Fruit fly (Drosophila melanogaster) whole organism, adult: Measurements from ENCODE around the gene Usp14.

Source experiments
- CG11617 ChIP-seq: fragments of 200-800 bp; sonication (Bioruptor generic); optimal IDR thresholded peaks from 2 replicates; lab custom pipeline; 2017; ENCODE audit warnings: mild to moderate bottlenecking, missing biosample characterization, missing genetic modification reagents, missing genetic modification characterization
- CG12768 ChIP-seq: fragments of 200-800 bp; sonication (Bioruptor generic); optimal IDR thresholded peaks from 2 replicates; lab custom pipeline; 2017; ENCODE audit warnings: missing biosample characterization, missing genetic modification characterization, mild to moderate bottlenecking, moderate library complexity, missing genetic modification reagents
- CG14711 ChIP-seq: fragments of 200-800 bp; sonication (Bioruptor generic); optimal IDR thresholded peaks from 2 replicates; lab custom pipeline; 2018; ENCODE audit warnings: missing biosample characterization, mild to moderate bottlenecking, missing genetic modification characterization, moderate library complexity
- CG1620 ChIP-seq: fragments of 200-800 bp; sonication (Bioruptor generic); optimal IDR thresholded peaks from 2 replicates; lab custom pipeline; 2016; ENCODE audit warnings: missing biosample characterization, missing genetic modification characterization
- CG33017 ChIP-seq: fragments of 200-800 bp; sonication (Bioruptor generic); optimal IDR thresholded peaks from 2 replicates; lab custom pipeline; 2018; ENCODE audit warnings: missing biosample characterization, mild to moderate bottlenecking, missing genetic modification characterization, moderate library complexity
- CG5204 ChIP-seq: fragments of 200-800 bp; sonication (Bioruptor generic); optimal IDR thresholded peaks from 2 replicates; lab custom pipeline; 2016; ENCODE audit warnings: missing biosample characterization, missing genetic modification characterization
- CG7045 ChIP-seq: fragments of 200-800 bp; sonication (Bioruptor generic); optimal IDR thresholded peaks from 2 replicates; lab custom pipeline; 2017; ENCODE audit warnings: missing biosample characterization, mild to moderate bottlenecking, missing genetic modification characterization
- CG7101 ChIP-seq: fragments of 200-800 bp; sonication (Bioruptor generic); optimal IDR thresholded peaks from 2 replicates; lab custom pipeline; 2018; ENCODE audit warnings: missing biosample characterization, mild to moderate bottlenecking, missing genetic modification characterization, moderate library complexity
- Clk ChIP-seq: fragments of 200-800 bp; sonication (Bioruptor generic); optimal IDR thresholded peaks from 2 replicates; lab custom pipeline; 2017; ENCODE audit warnings: missing biosample characterization, missing genetic modification characterization
- Crg-1 ChIP-seq: fragments of 200-800 bp; sonication (Bioruptor generic); optimal IDR thresholded peaks from 2 replicates; lab custom pipeline; 2016; ENCODE audit warnings: missing biosample characterization, missing genetic modification characterization
- Hr96 ChIP-seq: fragments of 200-800 bp; sonication (Bioruptor generic); optimal IDR thresholded peaks from 2 replicates; lab custom pipeline; 2016; ENCODE audit warnings: missing biosample characterization, missing genetic modification characterization
- Mnt ChIP-seq: fragments of 200-800 bp; sonication (Bioruptor generic); optimal IDR thresholded peaks from 2 replicates; lab custom pipeline; 2016; ENCODE audit warnings: missing biosample characterization, mild to moderate bottlenecking, missing genetic modification characterization
- bab1 ChIP-seq: fragments of 200-800 bp; sonication (Bioruptor generic); optimal IDR thresholded peaks from 3 replicates; lab custom pipeline; 2019; ENCODE audit warnings: missing biosample characterization, mild to moderate bottlenecking, missing genetic modification characterization, moderate library complexity
- cic ChIP-seq: fragments of 200-800 bp; sonication (Bioruptor generic); optimal IDR thresholded peaks from 2 replicates; lab custom pipeline; 2017; ENCODE audit warnings: missing biosample characterization, mild to moderate bottlenecking, missing genetic modification characterization, moderate library complexity
- cnc ChIP-seq, 2 experiments: fragments of >200 bp; optimal IDR thresholded peaks; 2 replicates each; lab custom pipeline; 2017
- kay ChIP-seq: fragments of 200-800 bp; sonication (Bioruptor generic); peaks from one replicate; lab custom pipeline; 2016; ENCODE audit warnings: missing biosample characterization, missing genetic modification characterization, borderline replicate concordance
- ovo ChIP-seq: fragments of 200-800 bp; sonication (Bioruptor generic); optimal IDR thresholded peaks from 2 replicates; lab custom pipeline; 2016; ENCODE audit warnings: missing biosample characterization, missing genetic modification characterization
- pad ChIP-seq: fragments of 200-800 bp; sonication (Bioruptor generic); optimal IDR thresholded peaks from 3 replicates; lab custom pipeline; 2017; ENCODE audit warnings: missing biosample characterization, missing genetic modification characterization, mild to moderate bottlenecking, moderate library complexity, missing genetic modification reagents
- tj ChIP-seq: fragments of 200-800 bp; sonication (Bioruptor generic); optimal IDR thresholded peaks from 3 replicates; lab custom pipeline; 2017; ENCODE audit warnings: missing biosample characterization, mild to moderate bottlenecking, missing genetic modification characterization, moderate library complexity
- toe ChIP-seq: fragments of 200-800 bp; sonication (Bioruptor generic); optimal IDR thresholded peaks from 2 replicates; lab custom pipeline; 2016; ENCODE audit warnings: missing biosample characterization, missing genetic modification characterization

Usp14 gene

DNA sequence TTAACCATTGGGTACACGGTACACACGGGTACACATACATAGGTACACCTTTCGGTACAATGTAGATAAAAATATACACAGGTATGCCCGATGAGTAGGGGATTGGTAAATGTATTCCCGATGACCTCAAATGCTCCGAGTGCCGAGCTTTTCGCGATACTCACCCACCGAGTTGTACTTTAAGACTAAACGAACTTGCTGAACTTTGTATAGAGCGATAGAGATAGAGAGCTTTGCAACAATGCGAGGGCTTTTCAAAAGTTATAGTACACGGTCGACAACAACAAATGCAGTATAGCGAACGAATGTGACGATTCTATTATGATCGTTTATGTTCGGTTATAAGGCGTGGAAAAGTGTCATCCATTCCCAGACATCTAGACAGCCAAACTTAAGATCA lies 7.4 kb upstream of the Usp14 start:
- no peak for TF ChIP-seq Clk
- TF ChIP-seq ovo (GFP tag; lab: Kevin White, UChicago) = peak; percentile 48
- TF ChIP-seq CG14711 (tag; lab: Kevin White, UChicago) = peak; percentile 17
- TF ChIP-seq CG7101 = peak; percentile 25
- TF ChIP-seq CG11617 (GFP tag; lab: Kevin White, UChicago) = peak; percentile 36
- TF ChIP-seq Mnt (GFP tag; lab: Kevin White, UChicago) = peak; percentile 47
- no peak for TF ChIP-seq Crg-1 (GFP tag; lab: Kevin White, UChicago)
- TF ChIP-seq kay (GFP tag; lab: Kevin White, UChicago) = peak; percentile 99
- TF ChIP-seq pad = no peak
- peak; percentile 45 for TF ChIP-seq tj (GFP tag; lab: Kevin White, UChicago)
- no peak for TF ChIP-seq Hr96 (GFP tag; lab: Kevin White, UChicago)
- no peak for TF ChIP-seq CG7045 (GFP tag; lab: Kevin White, UChicago)
- peak; percentile 47 for TF ChIP-seq toe
- TF ChIP-seq cnc (optimal IDR thresholded peaks at IDR 0.05; lab: Kevin White, UChicago) = no peak
- peak; percentile 97 for TF ChIP-seq CG12768
- TF ChIP-seq cic (GFP tag; lab: Kevin White, UChicago) = peak; percentile 90
- TF ChIP-seq CG1620 = no peak
- peak; percentile 70 for TF ChIP-seq bab1
- no peak for TF ChIP-seq CG5204
- TF ChIP-seq CG33017 (tag; lab: Kevin White, UChicago) = peak; percentile 82

DNA sequence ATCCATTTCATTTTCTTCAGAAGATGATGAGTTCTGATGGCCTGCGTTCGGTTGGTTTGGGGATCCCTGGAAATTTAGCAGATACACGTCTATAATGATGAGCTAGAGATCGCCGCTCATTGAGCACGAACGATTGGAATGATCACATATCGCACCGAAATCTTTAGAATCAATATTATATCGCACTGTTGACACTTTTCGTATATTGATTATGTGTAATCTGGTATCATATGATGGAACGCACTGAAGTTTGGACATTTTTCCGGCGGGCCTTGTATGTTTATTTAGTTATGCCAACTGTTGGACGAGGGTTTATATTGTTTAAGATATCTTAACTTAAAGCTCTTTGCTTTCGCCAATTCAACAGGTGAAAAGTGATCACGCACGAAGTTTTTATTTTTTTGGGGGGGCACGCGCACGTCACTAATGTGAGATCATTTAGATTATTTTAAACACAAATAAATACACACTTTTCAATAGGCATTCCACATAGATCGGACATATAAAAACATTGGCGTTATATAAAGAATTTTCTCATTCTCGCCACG lies 6.9 kb upstream of the Usp14 start:
- no peak for TF ChIP-seq CG33017 (tag; lab: Kevin White, UChicago)
- TF ChIP-seq CG14711 (tag; lab: Kevin White, UChicago) = peak; percentile 6

dm6 chr2L:10320174-10320775 lies 6.1 kb upstream of the Usp14 start:
- TF ChIP-seq cic (GFP tag; lab: Kevin White, UChicago) (peak; percentile 64), kay (GFP tag; lab: Kevin White, UChicago) (peak; percentile 93), CG14711 (tag; lab: Kevin White, UChicago) (no peak)

DNA sequence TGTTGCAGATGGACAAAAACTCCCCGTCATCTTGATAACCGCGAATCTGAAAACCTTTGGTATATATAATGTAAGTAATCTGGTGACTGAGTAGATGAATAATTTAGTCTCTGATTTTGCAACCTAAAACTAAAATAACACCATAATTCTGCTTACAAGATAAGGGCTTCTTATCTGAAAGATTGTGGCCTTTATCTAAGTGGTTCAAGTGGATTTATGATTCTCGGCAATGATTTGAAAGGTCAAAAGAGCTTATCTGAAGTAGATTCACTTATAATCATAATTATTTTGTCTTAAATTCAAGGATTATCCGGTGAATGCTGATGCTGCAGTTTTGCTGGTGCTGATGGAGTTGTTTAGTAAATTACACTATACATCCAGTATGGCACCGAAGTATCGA lies 1.7 kb upstream of the Usp14 start:
- TF ChIP-seq toe = no peak
- peak; percentile 88 for TF ChIP-seq kay (GFP tag; lab: Kevin White, UChicago)

dm6 chr2L:10311822-10312221 lies 2.4 kb downstream of the Usp14 start:
- no peak for TF ChIP-seq CG7045 (GFP tag; lab: Kevin White, UChicago)
- TF ChIP-seq cnc (optimal IDR thresholded peaks at IDR 0.05; lab: Kevin White, UChicago) = no peak
- no peak for TF ChIP-seq CG5204
- TF ChIP-seq Mnt (GFP tag; lab: Kevin White, UChicago) = peak; percentile 39
- no peak for TF ChIP-seq CG1620
- TF ChIP-seq CG7101 = no peak
- peak; percentile 32 for TF ChIP-seq bab1

DNA sequence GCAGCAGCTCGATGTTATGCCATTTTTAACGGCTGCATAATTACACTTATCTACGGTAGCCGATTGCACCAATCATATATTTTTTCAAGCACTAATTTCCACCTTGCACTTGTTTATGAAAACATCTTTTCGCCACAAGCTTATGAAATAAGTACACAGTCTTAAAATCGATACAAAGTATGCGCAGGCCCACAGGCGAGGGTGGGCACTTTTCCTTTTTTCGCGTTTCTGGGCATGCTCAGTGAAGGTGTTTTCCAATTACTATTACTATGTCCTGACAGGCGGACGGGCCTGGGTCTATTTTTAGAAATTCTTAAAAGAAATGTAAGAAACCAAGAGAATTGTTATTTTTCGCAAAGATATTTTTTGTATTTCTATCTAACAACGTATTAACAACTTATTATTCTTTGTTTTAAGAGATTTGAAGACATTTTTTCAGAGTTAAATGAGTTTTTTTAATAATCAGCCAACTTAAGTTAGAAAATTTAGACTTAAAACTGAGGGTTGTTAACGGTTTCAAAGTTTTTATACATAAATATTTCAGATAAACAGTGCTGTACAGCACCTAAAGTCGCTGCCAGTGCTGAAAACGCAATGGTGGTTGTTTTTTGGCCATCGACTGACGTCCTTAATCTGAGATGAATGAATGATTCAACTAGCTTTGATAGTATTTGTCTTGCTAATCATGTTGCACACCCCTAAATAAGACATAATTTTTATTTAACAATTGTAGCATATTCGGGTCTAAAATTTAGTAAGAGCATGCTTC lies 3.4 kb downstream of the Usp14 start, which contains the start of gene Cdk5alpha:
Gene Cdk5alpha, minus strand, starts transcription at position 343 of the 769 bp plus-strand sequence.
- TF ChIP-seq cic (GFP tag; lab: Kevin White, UChicago) (peak; percentile 3), tj (GFP tag; lab: Kevin White, UChicago) (no peak), CG11617 (GFP tag; lab: Kevin White, UChicago) (no peak)

DNA sequence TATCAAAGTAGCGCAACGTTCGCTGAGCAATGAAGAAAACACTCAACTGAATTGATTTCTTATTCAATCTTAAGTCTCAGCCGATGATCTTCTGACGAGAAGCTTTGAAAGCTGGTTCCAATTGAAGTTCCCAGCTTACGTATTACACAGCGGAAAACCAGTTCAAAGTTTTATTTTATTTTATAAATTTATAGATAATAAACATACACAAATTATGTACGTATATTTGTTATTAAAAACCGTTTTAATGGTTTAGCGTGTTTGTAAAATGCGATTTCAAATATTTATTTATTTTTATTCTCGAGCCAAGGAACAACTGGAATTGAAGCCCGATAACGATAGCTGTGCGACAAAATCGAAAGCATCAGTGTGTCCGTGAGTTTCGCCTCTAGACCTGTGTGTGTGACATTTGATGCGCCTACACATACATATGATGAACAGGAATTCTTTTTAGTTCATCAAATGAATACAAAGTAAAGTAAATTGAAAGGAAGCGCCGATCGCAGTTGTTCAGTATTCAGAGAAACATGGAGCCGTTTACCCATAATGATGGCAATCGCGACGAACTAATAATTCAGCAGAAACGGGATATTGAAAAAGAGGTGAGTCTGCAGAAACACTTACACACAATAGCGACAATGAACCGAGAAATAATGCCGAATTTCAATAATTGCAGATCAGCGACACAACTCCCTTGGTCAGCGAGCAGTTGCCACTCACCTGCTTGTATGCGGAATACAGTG lies 7.5 kb downstream of the Usp14 start, which contains the start of the genes CG5390 and CG4968:
Gene CG5390, minus strand, starts transcription at position 77 of the 743 bp plus-strand sequence.
Gene CG4968, plus strand, starts transcription at position 405 of the 743 bp plus-strand sequence.
- TF ChIP-seq Crg-1 (GFP tag; lab: Kevin White, UChicago) = peak; percentile 36
- TF ChIP-seq CG12768 = peak; percentile 69
- peak; percentile 58 for TF ChIP-seq Mnt (GFP tag; lab: Kevin White, UChicago)
- TF ChIP-seq tj (GFP tag; lab: Kevin White, UChicago) = peak; percentile 72
- no peak for TF ChIP-seq CG5204
- peak; percentile 91 for TF ChIP-seq bab1
- TF ChIP-seq toe = no peak
- peak; percentile 59 for TF ChIP-seq CG11617 (GFP tag; lab: Kevin White, UChicago)
- TF ChIP-seq Hr96 (GFP tag; lab: Kevin White, UChicago) = no peak
- peak; percentile 51 for TF ChIP-seq ovo (GFP tag; lab: Kevin White, UChicago)
- TF ChIP-seq cic (GFP tag; lab: Kevin White, UChicago) = peak; percentile 22
- TF ChIP-seq CG1620 = peak; percentile 57
- peak; percentile 77 for TF ChIP-seq CG14711 (tag; lab: Kevin White, UChicago)
- TF ChIP-seq CG7045 (GFP tag; lab: Kevin White, UChicago) = peak; percentile 64
- TF ChIP-seq cnc (optimal IDR thresholded peaks at IDR 0.05; lab: Kevin White, UChicago) = no peak
- peak; percentile 96 for TF ChIP-seq kay (GFP tag; lab: Kevin White, UChicago)
- peak; percentile 58 for TF ChIP-seq pad
- peak; percentile 61 for TF ChIP-seq CG33017 (tag; lab: Kevin White, UChicago)
- peak; percentile 23 for TF ChIP-seq Clk
- TF ChIP-seq CG7101 = peak; percentile 81
